Fruit fly (Drosophila melanogaster) whole organism, adult: Measurements from ENCODE around the gene Lamtor1.

Source experiments
- CG33017 ChIP-seq: fragments of 200-800 bp; sonication (Bioruptor generic); optimal IDR thresholded peaks from 2 replicates; lab custom pipeline; 2018; ENCODE audit warnings: missing biosample characterization, mild to moderate bottlenecking, missing genetic modification characterization, moderate library complexity
- CG5204 ChIP-seq: fragments of 200-800 bp; sonication (Bioruptor generic); optimal IDR thresholded peaks from 2 replicates; lab custom pipeline; 2016; ENCODE audit warnings: missing biosample characterization, missing genetic modification characterization
- Clk ChIP-seq: fragments of 200-800 bp; sonication (Bioruptor generic); optimal IDR thresholded peaks from 2 replicates; lab custom pipeline; 2017; ENCODE audit warnings: missing biosample characterization, missing genetic modification characterization
- Mnt ChIP-seq: fragments of 200-800 bp; sonication (Bioruptor generic); optimal IDR thresholded peaks from 2 replicates; lab custom pipeline; 2016; ENCODE audit warnings: missing biosample characterization, mild to moderate bottlenecking, missing genetic modification characterization
- bab1 ChIP-seq: fragments of 200-800 bp; sonication (Bioruptor generic); optimal IDR thresholded peaks from 3 replicates; lab custom pipeline; 2019; ENCODE audit warnings: missing biosample characterization, mild to moderate bottlenecking, missing genetic modification characterization, moderate library complexity
- kay ChIP-seq: fragments of 200-800 bp; sonication (Bioruptor generic); peaks from one replicate; lab custom pipeline; 2016; ENCODE audit warnings: missing biosample characterization, missing genetic modification characterization, borderline replicate concordance
- ovo ChIP-seq: fragments of 200-800 bp; sonication (Bioruptor generic); optimal IDR thresholded peaks from 2 replicates; lab custom pipeline; 2016; ENCODE audit warnings: missing biosample characterization, missing genetic modification characterization
- tj ChIP-seq: fragments of 200-800 bp; sonication (Bioruptor generic); optimal IDR thresholded peaks from 3 replicates; lab custom pipeline; 2017; ENCODE audit warnings: missing biosample characterization, mild to moderate bottlenecking, missing genetic modification characterization, moderate library complexity

DNA sequence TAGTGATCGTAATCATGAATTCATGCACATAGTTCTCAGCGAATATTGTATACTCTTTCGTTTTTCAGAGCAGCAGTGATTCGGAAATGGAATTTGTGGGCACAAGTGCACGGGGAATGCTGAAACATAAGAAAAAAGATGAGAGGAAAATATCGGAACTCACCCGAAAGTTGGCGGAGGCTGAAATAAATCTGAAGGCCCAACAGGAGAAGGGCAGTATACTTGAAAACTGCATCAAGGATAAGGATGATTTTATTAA, 25.7 kb downstream of the Lamtor1 start:
- TF ChIP-seq CG5204 (GFP tag; lab: Kevin White, UChicago), result no peak
- TF ChIP-seq Mnt (GFP tag; lab: Kevin White, UChicago), result no peak
- TF ChIP-seq kay (GFP tag; lab: Kevin White, UChicago), result no peak
- TF ChIP-seq ovo (GFP tag; lab: Kevin White, UChicago), result no peak
- no peak for TF ChIP-seq Clk (GFP tag; lab: Kevin White, UChicago)
- no peak for TF ChIP-seq CG33017
- TF ChIP-seq bab1 (GFP tag; lab: Kevin White, UChicago), result no peak
- TF ChIP-seq tj, result no peak
